Fruit fly (Drosophila melanogaster) whole organism, wandering third instar larva: ENCODE measurements around the gene elB.

ENCODE experiments used
- N ChIP-seq: fragments of >200 bp; optimal IDR thresholded peaks from 2 replicates; lab custom pipeline; 2018; ENCODE audit warnings: missing biosample characterization, missing external identifiers, missing genetic modification characterization
- psq ChIP-seq: fragments of 200-800 bp; sonication (Bioruptor generic); optimal IDR thresholded peaks from 3 replicates; lab custom pipeline; 2017; ENCODE audit warnings: missing biosample characterization, mild to moderate bottlenecking, missing genetic modification characterization, moderate library complexity

DNA sequence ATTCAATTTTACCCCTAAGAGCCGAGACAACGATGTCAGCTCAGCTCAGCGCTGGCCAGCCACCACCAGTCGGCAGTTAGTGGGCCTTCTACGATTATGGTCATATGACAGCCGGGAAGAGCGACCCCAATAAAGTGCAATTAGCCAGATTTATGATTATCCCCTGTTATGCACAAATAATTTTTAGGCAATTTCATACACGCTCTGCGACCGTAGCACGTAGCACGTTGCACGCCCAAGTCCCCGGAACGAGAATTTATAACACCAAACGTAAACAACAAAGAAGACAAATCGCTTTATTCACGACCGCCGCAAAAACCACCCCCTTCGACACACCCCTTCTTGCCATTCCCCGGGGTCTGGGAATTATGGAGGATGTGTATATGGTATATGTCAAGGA is 44.9 kb upstream of the elB start:
- TF ChIP-seq N (no peak), psq (no peak)
